Worm (Caenorhabditis elegans): Measurements from ENCODE around the gene F07C6.3.

- TF ChIP-seq nhr-28 (tag; optimal IDR thresholded peaks at IDR 0.05) (no peak), lsy-2 (tag; optimal IDR thresholded peaks at IDR 0.05) (no peak), cnd-1 (tag; optimal IDR thresholded peaks at IDR 0.05) (no peak), unc-39 (tag; optimal IDR thresholded peaks at IDR 0.05) (no peak), snpc-4 (tag; optimal IDR thresholded peaks at IDR 0.05) (no peak), ceh-39 (tag; optimal IDR thresholded peaks at IDR 0.05) (no peak), lin-13 (tag; optimal IDR thresholded peaks at IDR 0.05) (no peak), elt-3 (tag; optimal IDR thresholded peaks at IDR 0.05) (no peak), ham-2 (GFP tag; optimal IDR thresholded peaks at IDR 0.05) (no peak), flh-1 (GFP tag; optimal IDR thresholded peaks at IDR 0.05) (no peak), bed-3 (GFP tag; optimal IDR thresholded peaks at IDR 0.05) (no peak), mep-1 (tag; optimal IDR thresholded peaks at IDR 0.05) (no peak), mab-5 (tag; optimal IDR thresholded peaks at IDR 0.05) (no peak), unc-120 (tag; optimal IDR thresholded peaks at IDR 0.05; ENCODE audit: poor library complexity, severe bottlenecking) (no peak)
These were observed 31.6 kb upstream of the F07C6.3 start, which contains the start of gene flp-9 for ce11 chrIV:12757470-12757869.

Measured in whole organism, mixed stage, embryonic.